Worm (Caenorhabditis elegans) whole organism, early embryonic: ENCODE results near the gene srh-233.

ENCODE experiments used
- B0310.2 ChIP-seq: sonication (generic microtip); optimal IDR thresholded peaks from 2 replicates; lab custom pipeline; 2016; ENCODE audit warnings: mild to moderate bottlenecking, missing genetic modification characterization, missing compliant biosample characterization
- F13C5.2 ChIP-seq: sonication (generic microtip); optimal IDR thresholded peaks from 2 replicates; lab custom pipeline; 2017; ENCODE audit warnings: mild to moderate bottlenecking, missing genetic modification characterization, inconsistent platforms, missing compliant biosample characterization
- aly-1 ChIP-seq: sonication (generic microtip); optimal IDR thresholded peaks from 2 replicates; lab custom pipeline; 2016; ENCODE audit warnings: missing genetic modification characterization, missing compliant biosample characterization
- ama-1 ChIP-seq: fragments of 150-350 bp; optimal IDR thresholded peaks from 2 replicates; lab custom pipeline; 2014
- ceh-13 ChIP-seq: fragments of 200-800 bp; sonication (Bioruptor generic); optimal IDR thresholded peaks from 2 replicates; lab custom pipeline; 2018; ENCODE audit warnings: mild to moderate bottlenecking, missing genetic modification characterization, missing compliant biosample characterization
- ceh-36 ChIP-seq: sonication (generic microtip); optimal IDR thresholded peaks from 2 replicates; lab custom pipeline; 2016; ENCODE audit warnings: missing genetic modification characterization, inconsistent platforms, missing compliant biosample characterization
- ets-7 ChIP-seq: sonication (generic microtip); optimal IDR thresholded peaks from 2 replicates; lab custom pipeline; 2016; ENCODE audit warnings: missing genotype, missing genetic modification characterization, missing compliant biosample characterization
- flt-1 ChIP-seq: fragments of 200-800 bp; sonication (Bioruptor generic); IDR thresholded peaks from 2 replicates; pipeline ENCODE4 v1.3.6; 2022; ENCODE audit warnings: missing genetic modification characterization, missing compliant biosample characterization
- hmbx-1 ChIP-seq: sonication (generic microtip); optimal IDR thresholded peaks from 2 replicates; lab custom pipeline; 2016; ENCODE audit warnings: mild to moderate bottlenecking, missing genetic modification characterization, missing compliant biosample characterization
- hmg-4 ChIP-seq: fragments of 200-800 bp; sonication (Bioruptor generic); optimal IDR thresholded peaks from 2 replicates; lab custom pipeline; 2018; ENCODE audit warnings: mild to moderate bottlenecking, missing genetic modification characterization, missing compliant biosample characterization
- hnd-1 ChIP-seq: sonication (generic microtip); optimal IDR thresholded peaks from 2 replicates; lab custom pipeline; 2016; ENCODE audit warnings: missing genetic modification characterization, missing compliant biosample characterization
- pes-1 ChIP-seq: fragments of 200-800 bp; sonication (Bioruptor generic); IDR thresholded peaks from 2 replicates; pipeline ENCODE4 v1.3.6; 2022; ENCODE audit warnings: missing genetic modification reagents, missing genetic modification characterization, missing compliant biosample characterization
- scrt-1 ChIP-seq: fragments of 200-800 bp; sonication (Bioruptor generic); IDR thresholded peaks from 2 replicates; pipeline ENCODE4 v1.3.6; 2022; ENCODE audit warnings: missing genetic modification characterization, missing compliant biosample characterization
- sea-1 ChIP-seq: fragments of 200-800 bp; sonication (Bioruptor generic); conservative IDR thresholded peaks from 2 replicates; pipeline ENCODE4 v1.3.6; 2022; ENCODE audit warnings: missing genetic modification characterization, missing compliant biosample characterization
- tbx-11 ChIP-seq: fragments of 200-800 bp; sonication (Bioruptor generic); IDR thresholded peaks from 2 replicates; pipeline ENCODE4 v1.3.6; 2022; ENCODE audit warnings: missing genetic modification characterization, missing compliant biosample characterization
- tbx-37 ChIP-seq: fragments of 200-800 bp; sonication (Bioruptor generic); conservative IDR thresholded peaks from 2 replicates; pipeline ENCODE4 v1.3.6; 2022; ENCODE audit warnings: missing genetic modification reagents, missing genetic modification characterization, missing compliant biosample characterization
- tra-4 ChIP-seq: sonication (generic microtip); optimal IDR thresholded peaks from 2 replicates; lab custom pipeline; 2017; ENCODE audit warnings: missing genetic modification characterization, missing compliant biosample characterization

Gene srh-233

DNA sequence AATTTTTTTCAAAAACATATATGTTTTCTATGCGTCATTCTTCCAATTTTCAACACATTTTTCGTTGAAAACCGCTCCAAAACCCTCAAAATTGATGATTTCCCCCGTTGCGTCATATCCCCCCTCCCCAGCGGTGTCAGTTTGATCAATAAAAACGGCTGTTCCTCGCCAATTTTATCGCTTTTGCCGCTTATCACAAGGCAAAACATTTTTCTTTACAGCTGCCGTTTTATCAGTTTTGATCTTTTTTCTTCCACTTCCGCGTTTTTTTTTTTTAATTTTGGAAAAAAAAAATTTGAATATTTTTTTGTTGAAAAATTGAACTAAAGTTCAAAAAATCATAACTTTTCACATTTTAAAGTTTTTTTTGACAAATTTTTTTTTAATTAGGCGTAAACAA lies 38.0 kb upstream of the srh-233 start:
- no peak for TF ChIP-seq sea-1 (GFP tag; lab: Robert Waterston, UW)

DNA sequence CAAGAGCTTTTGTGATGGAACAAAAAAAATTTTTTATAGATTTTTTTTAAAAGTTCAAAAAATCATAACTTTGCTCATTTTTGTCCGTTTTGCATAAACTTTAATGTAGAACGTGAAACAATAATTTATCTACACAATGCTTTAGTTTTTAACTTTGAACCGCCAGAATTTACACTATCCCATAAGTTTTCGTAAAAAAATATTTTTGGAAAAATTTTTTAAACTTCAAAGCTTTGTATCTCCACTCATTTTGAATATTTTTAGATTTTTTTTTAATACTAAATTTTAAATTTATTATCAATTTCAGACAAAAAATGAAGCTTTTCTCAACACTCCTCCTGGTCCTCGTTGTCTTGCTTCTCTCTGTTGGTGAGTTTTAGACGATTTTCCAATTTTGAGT lies 37.5 kb upstream of the srh-233 start, which contains the start of gene Y60A3A.21:
Y60A3A.21 (plus strand) TSS at position 301 of the 400 bp plus-strand sequence.
- TF ChIP-seq hnd-1 (tag; lab: Kevin White, UChicago) (no peak), B0310.2 (tag; lab: Kevin White, UChicago) (no peak), hmbx-1 (tag; lab: Kevin White, UChicago) (no peak), hmg-4 (no peak), ceh-36 (no peak), sea-1 (GFP tag; lab: Robert Waterston, UW) (no peak), ets-7 (tag; lab: Kevin White, UChicago) (no peak), flt-1 (GFP tag; lab: Robert Waterston, UW) (no peak), pes-1 (GFP tag; lab: Robert Waterston, UW) (no peak), ceh-13 (GFP tag; lab: Kevin White, UChicago) (no peak), ama-1 (lab: Kevin White, UChicago) (no peak)

DNA sequence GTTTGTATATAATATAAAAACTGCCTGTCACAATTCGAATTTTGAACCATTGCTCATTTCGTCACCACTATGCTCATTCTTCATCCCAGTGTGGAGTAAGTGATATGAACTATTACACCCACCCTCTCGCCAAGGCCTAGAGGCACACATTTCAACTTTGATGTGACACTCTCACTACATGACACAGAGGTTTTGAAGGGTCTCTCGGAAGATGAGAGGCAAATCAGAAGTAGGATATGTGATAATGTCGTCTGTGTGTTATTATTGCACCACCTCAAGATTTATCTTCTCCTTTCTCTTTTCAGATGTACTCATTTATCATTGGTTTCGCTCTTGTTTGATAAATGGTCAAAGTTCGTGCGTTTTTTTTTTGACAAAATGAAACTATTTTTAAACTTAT lies 27.8 kb upstream of the srh-233 start:
- TF ChIP-seq flt-1 (GFP tag; lab: Robert Waterston, UW) (no peak), tbx-11 (no peak), scrt-1 (no peak), ceh-13 (GFP tag; lab: Kevin White, UChicago) (no peak), ceh-36 (no peak), hnd-1 (tag; lab: Kevin White, UChicago) (no peak), ets-7 (tag; lab: Kevin White, UChicago) (no peak), hmg-4 (no peak)

DNA sequence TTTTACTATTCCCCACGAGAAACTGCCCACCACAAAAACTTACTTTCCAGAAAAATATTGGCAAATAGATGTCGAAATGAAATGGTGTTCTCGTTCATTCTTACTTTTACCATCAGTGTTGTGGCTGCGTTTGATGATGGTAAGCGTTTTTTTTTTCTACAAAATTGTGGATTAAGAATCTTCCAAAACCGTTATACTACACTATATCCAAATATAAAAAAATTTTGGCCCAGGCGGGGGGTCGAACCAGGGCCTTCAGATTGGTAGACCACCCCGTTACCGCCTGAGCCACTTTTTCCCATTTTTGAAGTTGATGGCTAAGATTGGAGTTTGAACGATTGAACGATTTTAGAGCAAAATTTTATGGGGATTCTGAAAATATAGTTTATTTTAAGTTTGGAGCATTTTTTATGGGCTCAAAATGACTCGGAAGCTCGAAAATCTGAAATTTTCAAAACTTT lies 26.1 kb upstream of the srh-233 start, which contains the start of gene lgc-55:
lgc-55 (plus strand) TSS at position 51 of the 461 bp plus-strand sequence.
- no peak for TF ChIP-seq sea-1 (GFP tag; lab: Robert Waterston, UW)
- no peak for TF ChIP-seq hmbx-1 (tag; lab: Kevin White, UChicago)
- TF ChIP-seq hnd-1 (tag; lab: Kevin White, UChicago), result no peak
- no peak for TF ChIP-seq tra-4 (tag; lab: Kevin White, UChicago)
- no peak for TF ChIP-seq pes-1 (GFP tag; lab: Robert Waterston, UW)
- TF ChIP-seq ceh-13 (GFP tag; lab: Kevin White, UChicago), result no peak
- TF ChIP-seq aly-1, result no peak
- no peak for TF ChIP-seq B0310.2 (tag; lab: Kevin White, UChicago)
- TF ChIP-seq scrt-1, result no peak
- no peak for TF ChIP-seq ama-1 (lab: Kevin White, UChicago)
- no peak for TF ChIP-seq hmg-4
- TF ChIP-seq tbx-11, result no peak
- TF ChIP-seq flt-1 (GFP tag; lab: Robert Waterston, UW), result no peak
- TF ChIP-seq ceh-36, result no peak
- no peak for TF ChIP-seq F13C5.2
- TF ChIP-seq ets-7 (tag; lab: Kevin White, UChicago), result no peak
- TF ChIP-seq tbx-37 (GFP tag; lab: Robert Waterston, UW), result no peak

DNA sequence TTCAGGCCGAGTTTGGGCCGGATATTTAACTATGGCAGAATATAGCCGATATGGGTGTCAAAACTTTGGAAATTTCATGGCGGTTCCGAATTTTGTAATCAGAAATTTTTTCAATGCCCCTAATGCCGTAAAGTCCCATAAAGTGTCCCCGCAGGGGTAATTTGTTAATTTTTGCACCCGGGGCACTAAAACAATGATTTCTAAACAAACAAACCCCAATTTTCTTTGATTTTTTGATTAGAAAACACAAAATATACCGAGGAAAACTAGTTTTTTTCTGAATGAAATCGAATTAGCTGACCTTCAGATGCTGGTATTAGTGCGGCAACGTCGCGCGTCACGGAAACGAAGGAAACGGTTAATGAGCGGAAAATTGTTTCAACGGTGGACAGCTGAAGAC lies 14.3 kb upstream of the srh-233 start:
- no peak for TF ChIP-seq tra-4 (tag; lab: Kevin White, UChicago)
- no peak for TF ChIP-seq tbx-37 (GFP tag; lab: Robert Waterston, UW)
- TF ChIP-seq flt-1 (GFP tag; lab: Robert Waterston, UW), result no peak
- no peak for TF ChIP-seq hmg-4
- no peak for TF ChIP-seq hmbx-1 (tag; lab: Kevin White, UChicago)
- no peak for TF ChIP-seq ceh-36
- no peak for TF ChIP-seq tbx-11

DNA sequence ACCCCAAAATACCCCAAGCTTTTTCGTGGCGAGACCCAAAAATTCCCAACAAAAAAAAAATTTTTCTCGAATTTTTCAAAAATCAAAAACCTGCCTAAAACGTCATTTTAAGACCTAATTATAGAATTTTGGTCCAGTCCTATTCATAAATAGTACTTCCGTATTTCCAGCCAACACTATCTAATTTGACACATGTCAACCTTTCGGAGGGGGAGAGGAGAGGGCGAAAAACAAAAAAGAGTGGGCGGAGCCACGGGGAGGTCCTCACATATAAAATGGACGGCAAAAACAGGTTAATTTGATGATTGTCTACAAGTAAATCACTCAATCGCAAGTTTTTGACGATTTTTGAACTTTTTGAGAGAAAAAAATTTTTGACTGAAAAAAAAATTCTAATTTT lies 11.9 kb upstream of the srh-233 start, which contains the start of gene Y113G7A.16:
Y113G7A.16 (plus strand) TSS at position 301 of the 400 bp plus-strand sequence.
- no peak for TF ChIP-seq B0310.2 (tag; lab: Kevin White, UChicago)
- no peak for TF ChIP-seq hnd-1 (tag; lab: Kevin White, UChicago)
- no peak for TF ChIP-seq tbx-11
- TF ChIP-seq ceh-36, result no peak
- TF ChIP-seq ceh-13 (GFP tag; lab: Kevin White, UChicago), result no peak
- TF ChIP-seq F13C5.2, result no peak
- no peak for TF ChIP-seq flt-1 (GFP tag; lab: Robert Waterston, UW)
- no peak for TF ChIP-seq hmg-4
- TF ChIP-seq tra-4 (tag; lab: Kevin White, UChicago), result no peak

DNA sequence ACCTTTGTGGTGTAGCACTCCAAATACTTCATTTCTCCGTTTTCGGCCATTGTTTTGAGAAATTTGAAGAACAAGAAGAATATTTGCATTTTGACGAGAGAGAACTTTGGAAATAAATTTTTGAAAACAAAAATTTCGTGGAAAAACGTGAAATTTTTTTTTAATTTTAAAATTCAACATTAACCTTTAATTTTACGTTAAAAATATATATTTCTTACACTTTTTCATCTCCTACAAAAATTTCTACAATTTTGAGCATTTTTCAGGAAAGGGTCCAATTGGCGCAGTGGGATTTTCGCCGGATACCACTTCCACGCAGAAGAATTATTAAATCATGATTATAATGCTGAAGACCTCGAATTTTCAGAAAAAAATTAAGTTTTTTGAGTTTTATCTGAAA lies 1.9 kb upstream of the srh-233 start, which contains the start of gene spe-19:
spe-19 (minus strand) TSS at position 101 of the 400 bp plus-strand sequence.
- TF ChIP-seq hmg-4 (no peak), ama-1 (lab: Kevin White, UChicago) (no peak), sea-1 (GFP tag; lab: Robert Waterston, UW) (no peak), pes-1 (GFP tag; lab: Robert Waterston, UW) (no peak), aly-1 (no peak), hnd-1 (tag; lab: Kevin White, UChicago) (no peak), B0310.2 (tag; lab: Kevin White, UChicago) (no peak), ceh-13 (GFP tag; lab: Kevin White, UChicago) (no peak), hmbx-1 (tag; lab: Kevin White, UChicago) (no peak), ets-7 (tag; lab: Kevin White, UChicago) (no peak), tbx-37 (GFP tag; lab: Robert Waterston, UW) (no peak), tbx-11 (no peak), flt-1 (GFP tag; lab: Robert Waterston, UW) (no peak), tra-4 (tag; lab: Kevin White, UChicago) (no peak), scrt-1 (no peak), F13C5.2 (no peak)

DNA sequence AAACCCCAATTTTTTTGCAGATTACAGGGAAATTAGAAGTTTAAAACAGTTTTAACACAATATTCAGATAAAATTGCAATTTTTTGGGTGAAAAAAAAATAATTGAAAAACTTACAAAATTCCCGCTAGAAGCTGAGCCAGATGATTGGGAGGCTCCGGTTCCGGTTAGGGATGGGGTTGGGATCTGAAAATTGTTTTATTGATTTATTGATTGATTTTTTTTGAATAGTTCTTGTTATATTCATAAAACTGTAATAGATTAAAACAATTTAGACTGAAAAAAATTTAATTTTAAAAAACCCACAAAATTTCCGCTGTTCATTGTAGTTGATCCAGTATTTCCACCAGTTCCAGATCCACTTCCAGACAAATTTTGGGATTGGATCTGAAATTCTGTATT lies 10.2 kb downstream of the srh-233 start:
- TF ChIP-seq ets-7 (tag; lab: Kevin White, UChicago), result no peak
- no peak for TF ChIP-seq flt-1 (GFP tag; lab: Robert Waterston, UW)
- TF ChIP-seq B0310.2 (tag; lab: Kevin White, UChicago), result no peak
- no peak for TF ChIP-seq pes-1 (GFP tag; lab: Robert Waterston, UW)
- TF ChIP-seq tbx-11, result no peak
- TF ChIP-seq scrt-1, result no peak
